Fruit fly (Drosophila melanogaster): ENCODE measurements around the gene Iml1.

DNA sequence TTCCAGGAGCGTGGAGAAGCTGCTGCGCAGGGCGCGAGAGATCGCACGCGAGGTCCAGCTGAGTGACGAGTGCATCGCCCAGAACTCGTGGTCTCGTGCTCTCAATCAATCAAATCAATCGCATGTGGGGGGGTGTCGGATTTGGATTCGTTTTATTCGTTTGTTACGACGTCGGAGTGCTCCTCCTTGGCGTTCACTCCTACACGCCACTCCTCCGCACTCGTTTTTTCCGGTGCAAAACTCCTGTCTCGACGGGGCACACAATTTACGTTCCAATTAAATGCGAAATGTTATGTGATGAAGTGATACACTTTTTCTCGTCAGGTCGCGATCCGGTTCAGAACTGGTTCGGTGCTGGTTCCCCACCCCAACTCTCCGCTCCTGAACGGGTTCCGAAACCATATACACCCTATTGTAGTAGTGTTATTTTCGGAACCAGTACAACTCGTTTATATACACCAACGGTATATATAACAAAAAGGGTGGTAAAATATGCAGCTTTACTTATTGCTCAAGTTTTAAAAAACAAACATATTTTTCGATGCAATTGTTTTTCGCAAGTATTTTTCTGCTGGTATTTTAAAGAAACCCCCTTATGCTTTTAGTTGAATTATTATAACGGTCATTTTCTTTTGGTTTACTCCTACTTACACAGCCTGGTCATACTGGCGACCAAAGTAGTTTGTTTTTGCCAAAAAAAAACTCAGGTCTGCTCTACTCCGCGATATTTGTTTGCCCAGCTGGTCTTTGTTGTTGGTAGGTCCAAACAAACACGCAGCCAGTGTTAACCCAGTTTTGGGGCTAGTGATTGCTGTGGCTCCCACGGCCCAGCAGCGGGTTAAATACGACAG is 2.9 kb upstream of the Iml1 start, which contains the start of the genes CG12091 and pns:
- TF ChIP-seq psq (optimal IDR thresholded peaks at IDR 0.05) (no peak), h (optimal IDR thresholded peaks at IDR 0.05) (no peak)

Data from Kc167 (cell line).